Worm (Caenorhabditis elegans): Measurements from ENCODE around the gene fbxa-81.

fbxa-81 gene

DNA sequence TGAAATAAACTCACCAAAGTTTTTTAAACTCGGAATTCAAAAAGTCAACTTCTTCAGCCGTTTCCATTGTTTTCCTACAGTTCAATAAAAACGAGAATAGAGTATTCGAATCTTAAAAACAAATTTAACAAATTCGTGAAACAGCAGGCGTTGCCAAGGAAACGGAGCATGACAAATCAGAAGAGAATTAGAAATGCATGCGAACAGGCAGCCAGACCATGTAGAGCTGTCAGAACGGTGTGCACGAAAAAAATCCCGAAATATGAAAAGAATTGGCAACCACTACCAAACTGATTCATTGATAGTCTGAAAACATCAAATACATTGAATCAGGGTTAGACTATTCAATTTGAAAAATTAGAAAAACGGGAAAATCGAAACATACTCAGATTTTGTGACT, at the start of gene fbxa-81:
fbxa-81 (minus strand) TSS at position 101 of the 400 bp plus-strand sequence.
- TF ChIP-seq nhr-43 (tag; optimal IDR thresholded peaks at IDR 0.05; ENCODE audit: poor library complexity, severe bottlenecking) = no peak
- TF ChIP-seq hmg-11 (tag; optimal IDR thresholded peaks at IDR 0.05) = no peak
- no peak for TF ChIP-seq snpc-4 (tag; optimal IDR thresholded peaks at IDR 0.05)
- TF ChIP-seq eor-1 (tag; optimal IDR thresholded peaks at IDR 0.05) = no peak
- no peak for TF ChIP-seq skn-1 (tag; optimal IDR thresholded peaks at IDR 0.05)
- TF ChIP-seq unc-62 (GFP tag; optimal IDR thresholded peaks at IDR 0.05) = no peak
- TF ChIP-seq sea-2 (GFP tag; optimal IDR thresholded peaks at IDR 0.05) = no peak
- no peak for TF ChIP-seq mml-1 (tag; optimal IDR thresholded peaks at IDR 0.05)
- TF ChIP-seq unc-39 (tag; optimal IDR thresholded peaks at IDR 0.05) = no peak
- no peak for TF ChIP-seq pha-4 (tag; optimal IDR thresholded peaks at IDR 0.05)
- TF ChIP-seq zag-1 (tag; optimal IDR thresholded peaks at IDR 0.05) = no peak

ce11 chrX:14589051-14589736, 47.3 kb upstream of the fbxa-81 start, which contains the start of the genes C44H4.4 and tap-1:
C44H4.4 (minus strand) TSS chrX:14589101.
tap-1 (plus strand) TSS chrX:14589624.
- TF ChIP-seq lin-15B (tag; optimal IDR thresholded peaks at IDR 0.05) = peak; percentile 42
- no peak for TF ChIP-seq zag-1 (tag; optimal IDR thresholded peaks at IDR 0.05)
- TF ChIP-seq aly-2 (tag; optimal IDR thresholded peaks at IDR 0.05) = no peak
- TF ChIP-seq pqm-1 (tag; optimal IDR thresholded peaks at IDR 0.05) = peak; percentile 5
- TF ChIP-seq tbx-2 (tag; optimal IDR thresholded peaks at IDR 0.05) = no peak
- peak; percentile 15 for TF ChIP-seq egl-5 (tag; optimal IDR thresholded peaks at IDR 0.05)
- TF ChIP-seq nhr-25 (tag; optimal IDR thresholded peaks at IDR 0.05) = peak; percentile 11
- TF ChIP-seq hmg-11 (tag; optimal IDR thresholded peaks at IDR 0.05) = peak; percentile 51
- no peak for TF ChIP-seq elt-3 (tag; optimal IDR thresholded peaks at IDR 0.05)
- TF ChIP-seq lsy-12 (tag; optimal IDR thresholded peaks at IDR 0.05) = no peak
- peak; percentile 59 for TF ChIP-seq elt-2 (tag; optimal IDR thresholded peaks at IDR 0.05)
- TF ChIP-seq ztf-11 (tag; optimal IDR thresholded peaks at IDR 0.05) = no peak
- no peak for TF ChIP-seq nhr-77 (tag; optimal IDR thresholded peaks at IDR 0.05)
- peak; percentile 10 for TF ChIP-seq pha-4 (tag; optimal IDR thresholded peaks at IDR 0.05)
- TF ChIP-seq elt-1 (tag; optimal IDR thresholded peaks at IDR 0.05) = no peak
- TF ChIP-seq nhr-23 (tag; optimal IDR thresholded peaks at IDR 0.05) = no peak
- TF ChIP-seq sea-2 (GFP tag; optimal IDR thresholded peaks at IDR 0.05) = no peak
- peak; percentile 51 for TF ChIP-seq lin-39 (tag; optimal IDR thresholded peaks at IDR 0.05)
- no peak for TF ChIP-seq unc-39 (tag; optimal IDR thresholded peaks at IDR 0.05)
- TF ChIP-seq ztf-4 (tag; optimal IDR thresholded peaks at IDR 0.05) = no peak
- no peak for TF ChIP-seq unc-62 (GFP tag; optimal IDR thresholded peaks at IDR 0.05)
- TF ChIP-seq nhr-76 (tag; optimal IDR thresholded peaks at IDR 0.05) = no peak

ce11 chrX:14584335-14584734, 42.4 kb upstream of the fbxa-81 start:
- no peak for TF ChIP-seq sea-2 (GFP tag; optimal IDR thresholded peaks at IDR 0.05)
- no peak for TF ChIP-seq unc-39 (tag; optimal IDR thresholded peaks at IDR 0.05)
- TF ChIP-seq nhr-23 (tag; optimal IDR thresholded peaks at IDR 0.05) = peak; percentile 52
- no peak for TF ChIP-seq fkh-10 (GFP tag; optimal IDR thresholded peaks at IDR 0.05)

- TF ChIP-seq nhr-25 (tag; optimal IDR thresholded peaks at IDR 0.05) = peak; percentile 84
- TF ChIP-seq egl-5 (tag; optimal IDR thresholded peaks at IDR 0.05) = no peak
- peak; percentile 90 for TF ChIP-seq nhr-23 (tag; optimal IDR thresholded peaks at IDR 0.05)
- TF ChIP-seq elt-1 (tag; optimal IDR thresholded peaks at IDR 0.05) = peak; percentile 10
- TF ChIP-seq elt-3 (tag; optimal IDR thresholded peaks at IDR 0.05) = peak in 1 of 3 experiments; percentile 55
- TF ChIP-seq unc-39 (tag; optimal IDR thresholded peaks at IDR 0.05) = no peak
- TF ChIP-seq nhr-43 (tag; optimal IDR thresholded peaks at IDR 0.05; ENCODE audit: poor library complexity, severe bottlenecking) = peak; percentile 58
Observed at ce11 chrX:14581429-14581828, 39.5 kb upstream of the fbxa-81 start, which contains the start of gene sym-1. sym-1 (plus strand) TSS chrX:14581622.

DNA sequence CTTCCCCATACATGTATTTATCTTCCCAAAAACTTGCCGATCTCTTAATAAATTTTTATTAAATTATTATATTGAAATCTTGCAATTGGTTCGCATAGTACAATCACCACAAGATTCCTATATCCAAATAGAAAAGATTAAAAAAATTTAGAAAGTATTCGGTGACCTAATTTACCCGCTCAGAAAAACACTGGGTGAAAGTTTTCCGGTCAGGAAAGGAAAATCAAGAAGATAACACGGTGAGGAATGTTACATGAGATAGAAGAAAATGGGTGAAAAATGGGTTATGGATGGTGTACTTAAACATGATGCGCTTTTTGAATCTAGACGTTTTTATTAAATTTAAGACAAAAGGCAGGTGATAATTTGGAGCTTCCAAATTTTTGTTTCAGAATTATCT, 39.0 kb upstream of the fbxa-81 start:
- TF ChIP-seq nhr-23 (tag; optimal IDR thresholded peaks at IDR 0.05) (peak; percentile 79), skn-1 (tag; optimal IDR thresholded peaks at IDR 0.05) (no peak), elt-3 (tag; optimal IDR thresholded peaks at IDR 0.05) (peak in 1 of 3 experiments; percentile 52)

DNA sequence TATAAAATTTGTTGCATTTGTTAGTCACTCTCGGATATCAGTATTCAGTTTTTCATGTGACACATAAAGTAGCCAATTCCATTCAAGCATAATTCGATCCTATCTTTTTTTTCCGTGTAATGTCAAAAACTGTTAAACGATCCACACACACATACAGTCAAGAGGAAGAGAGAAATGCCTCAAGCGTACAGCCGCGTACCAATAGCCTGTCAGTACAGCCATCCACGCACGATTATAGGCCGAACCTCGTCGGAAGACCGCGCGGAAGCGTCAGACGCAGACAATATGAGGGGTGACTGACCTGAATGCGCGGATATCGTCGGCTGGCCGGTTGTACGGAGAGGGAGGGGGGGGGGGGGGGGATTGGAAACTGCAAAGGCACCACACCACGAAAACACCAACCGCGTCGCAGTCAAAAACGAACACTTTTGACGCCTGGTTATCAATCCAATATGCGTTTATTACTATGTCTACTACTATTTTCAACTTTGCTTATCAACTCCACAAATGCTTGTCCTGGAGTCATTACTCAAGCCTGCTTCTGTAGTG, 35.8 kb upstream of the fbxa-81 start, which contains the start of gene let-4:
let-4 (plus strand) TSS at position 357 of the 549 bp plus-strand sequence.
- TF ChIP-seq elt-2 (tag; optimal IDR thresholded peaks at IDR 0.05) = no peak
- TF ChIP-seq nhr-23 (tag; optimal IDR thresholded peaks at IDR 0.05) = peak; percentile 86
- no peak for TF ChIP-seq ztf-11 (tag; optimal IDR thresholded peaks at IDR 0.05)

Data from whole organism, L3 larva.